Worm (Caenorhabditis elegans): Measurements from ENCODE around the gene dcs-1.

dcs-1 gene

DNA sequence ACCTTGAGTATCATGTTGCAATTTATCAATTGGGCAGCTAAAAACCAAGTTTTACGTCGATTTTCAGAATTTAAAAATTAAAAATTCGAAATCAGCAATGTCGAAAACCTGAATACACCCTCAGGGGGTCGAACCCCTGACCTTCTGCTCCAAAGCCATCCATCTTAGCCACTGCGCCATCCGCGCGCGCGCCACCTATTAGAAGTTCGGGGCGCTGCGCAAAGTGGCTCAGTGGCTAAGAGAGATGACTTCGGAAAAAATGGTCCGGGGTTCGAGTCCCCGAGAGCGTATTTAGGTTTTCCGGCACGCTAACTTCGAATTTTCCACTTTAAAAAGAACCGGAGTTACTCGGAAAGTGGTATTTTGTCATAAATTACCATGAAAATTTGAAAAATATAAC lies 33.9 kb upstream of the dcs-1 start:
- no peak for TF ChIP-seq ets-7 (tag; optimal IDR thresholded peaks at IDR 0.05)
- TF ChIP-seq aly-1 (tag; optimal IDR thresholded peaks at IDR 0.05): no peak
- TF ChIP-seq scrt-1 (GFP tag; IDR thresholded peaks at IDR 0.05): no peak
- TF ChIP-seq pes-1 (GFP tag; IDR thresholded peaks at IDR 0.05): no peak
- no peak for TF ChIP-seq hnd-1 (tag; optimal IDR thresholded peaks at IDR 0.05)
- no peak for TF ChIP-seq sea-1 (GFP tag; conservative IDR thresholded peaks at IDR 0.05)
- TF ChIP-seq ama-1 (optimal IDR thresholded peaks at IDR 0.05): no peak
- no peak for TF ChIP-seq B0310.2 (tag; optimal IDR thresholded peaks at IDR 0.05)

DNA sequence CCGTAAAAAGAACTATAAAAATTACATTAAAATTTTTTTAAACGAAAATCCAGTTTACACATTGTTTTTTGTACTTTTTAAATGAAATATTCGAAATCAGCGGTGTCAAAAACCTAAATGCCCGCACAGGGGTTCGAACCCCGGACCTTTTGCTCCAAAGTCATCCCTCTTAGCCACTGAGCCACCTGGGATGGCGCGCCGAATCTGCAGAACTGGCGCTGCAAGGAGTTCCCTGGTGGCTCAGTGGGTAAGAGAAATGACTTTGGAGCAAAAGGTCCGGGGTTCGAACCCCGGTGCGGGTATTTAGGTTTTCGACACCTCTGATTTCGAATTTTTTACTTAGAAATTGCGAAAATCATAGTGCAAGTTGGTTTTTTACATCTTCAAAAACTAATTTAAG lies 33.1 kb upstream of the dcs-1 start:
- no peak for TF ChIP-seq sea-1 (GFP tag; conservative IDR thresholded peaks at IDR 0.05)
- TF ChIP-seq aly-1 (tag; optimal IDR thresholded peaks at IDR 0.05): no peak
- TF ChIP-seq tbx-11 (GFP tag; IDR thresholded peaks at IDR 0.05): no peak
- no peak for TF ChIP-seq flt-1 (GFP tag; IDR thresholded peaks at IDR 0.05)
- no peak for TF ChIP-seq scrt-1 (GFP tag; IDR thresholded peaks at IDR 0.05)
- no peak for TF ChIP-seq B0310.2 (tag; optimal IDR thresholded peaks at IDR 0.05)
- TF ChIP-seq hnd-1 (tag; optimal IDR thresholded peaks at IDR 0.05): no peak
- no peak for TF ChIP-seq F13C5.2 (tag; optimal IDR thresholded peaks at IDR 0.05)
- no peak for TF ChIP-seq ets-7 (tag; optimal IDR thresholded peaks at IDR 0.05)
- TF ChIP-seq hmg-4 (GFP tag; optimal IDR thresholded peaks at IDR 0.05): no peak

DNA sequence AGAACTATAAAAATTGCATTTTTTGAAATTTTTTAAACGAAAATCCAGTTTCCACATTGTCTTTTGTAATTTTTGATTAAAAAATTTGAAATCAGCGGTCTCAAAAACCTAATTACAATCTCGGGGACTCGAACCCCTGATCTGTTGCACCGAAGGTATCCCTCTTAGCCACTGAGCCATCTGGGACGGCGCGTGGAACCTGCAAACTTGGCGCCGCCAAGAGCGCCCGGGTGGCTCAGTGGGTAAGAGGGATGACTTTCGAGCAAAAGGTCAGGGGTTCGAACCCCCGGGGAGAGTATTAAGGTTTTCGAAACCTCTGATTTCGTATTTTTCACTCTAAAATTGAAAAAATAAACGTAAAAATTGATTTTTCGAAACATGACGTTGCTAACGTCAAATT lies 32.5 kb upstream of the dcs-1 start:
- TF ChIP-seq tra-4 (tag; optimal IDR thresholded peaks at IDR 0.05) (no peak), ama-1 (optimal IDR thresholded peaks at IDR 0.05) (no peak)

DNA sequence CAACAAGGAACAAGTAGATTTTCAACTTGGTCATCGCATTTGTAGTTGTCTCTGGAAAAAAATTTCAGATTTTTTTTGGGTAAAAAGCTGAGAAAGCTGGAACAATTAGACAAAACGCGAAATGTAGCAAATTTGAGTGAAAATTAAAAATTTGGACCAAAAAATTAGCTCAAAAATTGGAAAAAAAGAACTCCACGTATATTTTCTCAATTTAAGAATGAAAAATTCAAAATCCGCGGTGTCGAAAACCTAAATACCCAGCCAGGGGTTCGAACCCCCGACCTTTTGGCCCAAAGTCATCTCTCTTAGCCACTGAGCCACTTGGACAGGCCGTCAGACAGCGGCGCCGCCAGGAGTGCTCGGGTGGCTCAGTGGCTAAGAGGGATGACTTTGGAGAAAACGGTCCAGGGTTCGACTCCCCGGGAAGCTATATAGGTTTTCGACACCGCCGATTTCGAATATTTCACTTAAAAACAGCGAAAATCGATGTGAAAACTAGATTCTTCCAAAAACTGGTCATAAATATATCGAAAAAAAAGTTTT lies 30.2 kb upstream of the dcs-1 start, which contains the start of gene ncx-1:
Gene ncx-1, minus strand, starts transcription at position 51 of the 543 bp plus-strand sequence.
- TF ChIP-seq ets-7 (tag; optimal IDR thresholded peaks at IDR 0.05) (no peak), tbx-11 (GFP tag; IDR thresholded peaks at IDR 0.05) (no peak), hmbx-1 (tag; optimal IDR thresholded peaks at IDR 0.05) (no peak), B0310.2 (tag; optimal IDR thresholded peaks at IDR 0.05) (no peak), tbx-37 (GFP tag; conservative IDR thresholded peaks at IDR 0.05) (no peak), flt-1 (GFP tag; IDR thresholded peaks at IDR 0.05) (no peak), ceh-36 (tag; optimal IDR thresholded peaks at IDR 0.05) (no peak), hnd-1 (tag; optimal IDR thresholded peaks at IDR 0.05) (no peak), aly-1 (tag; optimal IDR thresholded peaks at IDR 0.05) (no peak), pes-1 (GFP tag; IDR thresholded peaks at IDR 0.05) (no peak), ceh-13 (GFP tag; optimal IDR thresholded peaks at IDR 0.05) (no peak)

DNA sequence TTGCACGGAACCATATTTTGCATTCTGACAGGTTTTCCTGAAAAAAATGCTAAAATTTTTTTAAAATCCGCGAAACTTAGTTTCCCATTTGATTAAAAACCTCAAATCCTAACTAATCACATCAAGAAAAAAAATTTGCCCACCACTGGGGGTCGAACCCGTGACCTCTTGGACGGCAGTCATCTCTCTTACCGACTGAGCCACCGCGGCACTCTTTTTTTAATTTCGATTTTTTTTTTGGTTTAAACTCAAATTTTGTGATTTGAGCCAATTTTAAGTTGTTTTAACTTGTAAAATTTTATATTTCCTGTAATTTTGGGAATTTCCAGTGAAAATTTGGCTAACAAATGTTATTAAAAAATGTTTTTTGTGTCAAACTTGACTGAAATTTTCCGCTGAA lies 29.2 kb upstream of the dcs-1 start:
- TF ChIP-seq tbx-37 (GFP tag; conservative IDR thresholded peaks at IDR 0.05): no peak
- TF ChIP-seq aly-1 (tag; optimal IDR thresholded peaks at IDR 0.05): no peak
- no peak for TF ChIP-seq tbx-11 (GFP tag; IDR thresholded peaks at IDR 0.05)
- TF ChIP-seq F13C5.2 (tag; optimal IDR thresholded peaks at IDR 0.05): no peak
- no peak for TF ChIP-seq scrt-1 (GFP tag; IDR thresholded peaks at IDR 0.05)
- no peak for TF ChIP-seq hmbx-1 (tag; optimal IDR thresholded peaks at IDR 0.05)
- no peak for TF ChIP-seq B0310.2 (tag; optimal IDR thresholded peaks at IDR 0.05)
- no peak for TF ChIP-seq tra-4 (tag; optimal IDR thresholded peaks at IDR 0.05)
- no peak for TF ChIP-seq flt-1 (GFP tag; IDR thresholded peaks at IDR 0.05)
- no peak for TF ChIP-seq ceh-13 (GFP tag; optimal IDR thresholded peaks at IDR 0.05)
- TF ChIP-seq hnd-1 (tag; optimal IDR thresholded peaks at IDR 0.05): no peak
- no peak for TF ChIP-seq sea-1 (GFP tag; conservative IDR thresholded peaks at IDR 0.05)
- TF ChIP-seq ets-7 (tag; optimal IDR thresholded peaks at IDR 0.05): no peak
- no peak for TF ChIP-seq hmg-4 (GFP tag; optimal IDR thresholded peaks at IDR 0.05)
- no peak for TF ChIP-seq pes-1 (GFP tag; IDR thresholded peaks at IDR 0.05)
- no peak for TF ChIP-seq ama-1 (optimal IDR thresholded peaks at IDR 0.05)
- no peak for TF ChIP-seq ceh-36 (tag; optimal IDR thresholded peaks at IDR 0.05)

DNA sequence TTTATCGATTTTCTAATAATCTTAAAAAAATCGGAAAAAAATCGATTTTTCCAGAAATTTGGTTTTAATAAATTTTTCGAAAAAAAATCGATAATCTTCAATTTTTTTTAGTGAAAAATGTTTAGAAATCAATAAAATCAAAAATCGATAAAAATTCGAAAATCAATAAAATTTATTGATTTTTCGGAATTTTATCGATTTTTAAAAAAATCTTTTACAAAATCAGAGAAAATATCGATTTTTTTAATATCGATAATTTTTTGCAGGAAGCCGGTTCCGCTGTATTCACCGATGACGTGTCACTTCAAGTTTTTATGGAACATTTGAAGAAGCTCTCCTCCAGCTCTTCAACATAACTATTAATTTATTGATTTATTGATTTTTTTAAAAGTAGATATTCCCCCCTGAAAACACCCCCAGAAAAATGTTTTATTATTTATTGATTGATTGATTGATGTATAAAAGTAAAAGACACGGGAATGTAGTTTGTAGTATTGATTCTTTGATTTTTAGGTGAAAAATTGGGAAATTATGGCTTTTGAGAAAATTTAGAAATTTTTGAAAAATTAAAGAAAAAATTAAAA lies 14.8 kb upstream of the dcs-1 start:
- no peak for TF ChIP-seq ets-7 (tag; optimal IDR thresholded peaks at IDR 0.05)
- TF ChIP-seq pes-1 (GFP tag; IDR thresholded peaks at IDR 0.05): no peak
- TF ChIP-seq sea-1 (GFP tag; conservative IDR thresholded peaks at IDR 0.05): no peak
- TF ChIP-seq hmbx-1 (tag; optimal IDR thresholded peaks at IDR 0.05): no peak
- TF ChIP-seq tra-4 (tag; optimal IDR thresholded peaks at IDR 0.05): no peak
- no peak for TF ChIP-seq flt-1 (GFP tag; IDR thresholded peaks at IDR 0.05)
- TF ChIP-seq tbx-37 (GFP tag; conservative IDR thresholded peaks at IDR 0.05): no peak
- no peak for TF ChIP-seq B0310.2 (tag; optimal IDR thresholded peaks at IDR 0.05)
- no peak for TF ChIP-seq F13C5.2 (tag; optimal IDR thresholded peaks at IDR 0.05)
- TF ChIP-seq scrt-1 (GFP tag; IDR thresholded peaks at IDR 0.05): no peak
- no peak for TF ChIP-seq aly-1 (tag; optimal IDR thresholded peaks at IDR 0.05)
- TF ChIP-seq ama-1 (optimal IDR thresholded peaks at IDR 0.05): no peak
- TF ChIP-seq ceh-13 (GFP tag; optimal IDR thresholded peaks at IDR 0.05): no peak

DNA sequence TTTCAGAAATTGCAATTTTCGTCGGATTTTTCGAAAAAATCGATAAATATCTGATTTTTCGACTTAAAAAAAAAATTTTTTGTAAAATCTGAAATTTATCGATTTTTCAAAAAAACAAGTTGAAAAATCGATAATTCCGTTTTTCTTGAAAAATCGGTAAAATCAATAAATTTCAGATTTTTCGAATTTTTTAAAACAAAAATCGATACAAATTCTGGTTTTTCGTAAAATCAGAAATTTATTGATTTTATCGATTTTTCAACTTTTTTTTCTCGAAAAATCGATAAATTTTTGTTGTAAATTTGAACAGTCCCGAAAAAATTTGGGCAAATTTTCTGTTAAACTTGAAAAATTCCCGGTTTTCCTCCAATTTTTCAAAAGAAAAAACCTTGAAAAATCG lies 13.9 kb upstream of the dcs-1 start:
- no peak for TF ChIP-seq hnd-1 (tag; optimal IDR thresholded peaks at IDR 0.05)
- no peak for TF ChIP-seq B0310.2 (tag; optimal IDR thresholded peaks at IDR 0.05)
- no peak for TF ChIP-seq ceh-13 (GFP tag; optimal IDR thresholded peaks at IDR 0.05)
- TF ChIP-seq hmg-4 (GFP tag; optimal IDR thresholded peaks at IDR 0.05): no peak
- TF ChIP-seq tbx-37 (GFP tag; conservative IDR thresholded peaks at IDR 0.05): no peak
- TF ChIP-seq F13C5.2 (tag; optimal IDR thresholded peaks at IDR 0.05): no peak
- no peak for TF ChIP-seq aly-1 (tag; optimal IDR thresholded peaks at IDR 0.05)
- TF ChIP-seq ama-1 (optimal IDR thresholded peaks at IDR 0.05): no peak
- TF ChIP-seq pes-1 (GFP tag; IDR thresholded peaks at IDR 0.05): no peak

DNA sequence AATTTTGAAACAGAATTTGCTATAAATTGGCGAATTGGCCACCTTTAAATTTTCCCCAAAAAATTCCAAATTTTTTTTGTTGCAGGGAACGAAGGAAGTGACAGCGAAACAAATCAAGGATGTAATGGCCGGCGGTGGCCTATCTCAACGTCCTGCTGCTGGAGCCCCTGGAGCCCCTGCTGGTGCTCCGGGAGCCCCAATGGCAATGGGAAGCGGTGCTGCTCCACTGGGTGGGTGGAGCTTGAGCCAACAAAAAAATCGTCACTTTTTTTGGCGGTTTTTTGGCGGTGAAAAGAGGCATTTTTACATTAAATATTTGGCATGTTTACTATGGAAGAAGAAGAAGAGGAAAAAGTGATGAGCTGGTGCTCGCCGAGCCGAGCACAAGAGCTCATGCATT lies 6.6 kb upstream of the dcs-1 start:
- TF ChIP-seq hmbx-1 (tag; optimal IDR thresholded peaks at IDR 0.05) (no peak), ceh-13 (GFP tag; optimal IDR thresholded peaks at IDR 0.05) (no peak), ceh-36 (tag; optimal IDR thresholded peaks at IDR 0.05) (no peak), hnd-1 (tag; optimal IDR thresholded peaks at IDR 0.05) (no peak), F13C5.2 (tag; optimal IDR thresholded peaks at IDR 0.05) (no peak), tbx-11 (GFP tag; IDR thresholded peaks at IDR 0.05) (no peak), aly-1 (tag; optimal IDR thresholded peaks at IDR 0.05) (no peak), flt-1 (GFP tag; IDR thresholded peaks at IDR 0.05) (no peak), scrt-1 (GFP tag; IDR thresholded peaks at IDR 0.05) (no peak), tra-4 (tag; optimal IDR thresholded peaks at IDR 0.05) (no peak), tbx-37 (GFP tag; conservative IDR thresholded peaks at IDR 0.05) (no peak), hmg-4 (GFP tag; optimal IDR thresholded peaks at IDR 0.05) (no peak), sea-1 (GFP tag; conservative IDR thresholded peaks at IDR 0.05) (no peak), pes-1 (GFP tag; IDR thresholded peaks at IDR 0.05) (no peak), ets-7 (tag; optimal IDR thresholded peaks at IDR 0.05) (no peak), ama-1 (optimal IDR thresholded peaks at IDR 0.05) (no peak), B0310.2 (tag; optimal IDR thresholded peaks at IDR 0.05) (no peak)
